Worm (Caenorhabditis elegans) whole organism, L4 larva: ENCODE data around the gene C42C1.19.

Experiments
- D1046.2 ChIP-seq: fragments of 200-800 bp; sonication (Bioruptor generic); IDR thresholded peaks from 2 replicates; pipeline ENCODE4 v1.3.6; 2022; ENCODE audit warnings: missing genetic modification characterization, missing compliant biosample characterization
- F37D6.2 ChIP-seq: sonication (generic microtip); optimal IDR thresholded peaks from 2 replicates; lab custom pipeline; 2016; ENCODE audit warnings: mild to moderate bottlenecking, missing genetic modification characterization, missing compliant biosample characterization
- F49E8.2 ChIP-seq: sonication (generic microtip); optimal IDR thresholded peaks from 2 replicates; lab custom pipeline; 2016; ENCODE audit warnings: missing compliant biosample characterization, mild to moderate bottlenecking, missing genetic modification characterization, borderline replicate concordance
- Y105C5A.15 ChIP-seq: fragments of 200-800 bp; sonication (Bioruptor generic); IDR thresholded peaks from 2 replicates; pipeline ENCODE4 v1.3.6; 2022; ENCODE audit warnings: missing genetic modification characterization, missing compliant biosample characterization
- Y48G9A.11 ChIP-seq: fragments of 200-800 bp; sonication (Bioruptor generic); IDR thresholded peaks from 2 replicates; pipeline ENCODE4 v1.3.6; 2022; ENCODE audit warnings: missing genetic modification reagents, missing genetic modification characterization, missing compliant biosample characterization
- ama-1 ChIP-seq: fragments of 150-350 bp; optimal IDR thresholded peaks from 2 replicates; lab custom pipeline; 2014; ENCODE audit warnings: inconsistent platforms, mixed read lengths
- ceh-20 ChIP-seq: fragments of 200-800 bp; sonication (Bioruptor generic); IDR thresholded peaks from 2 replicates; pipeline ENCODE4 v1.3.6; 2022; ENCODE audit warnings: missing genetic modification reagents, missing genetic modification characterization, missing compliant biosample characterization
- ceh-82 ChIP-seq: sonication (generic microtip); optimal IDR thresholded peaks from 2 replicates; lab custom pipeline; 2017; ENCODE audit warnings: missing biosample characterization, missing genetic modification characterization
- ces-1 ChIP-seq: fragments of 150-350 bp; sonication (generic microtip); optimal IDR thresholded peaks from 4 replicates; lab custom pipeline; 2014; ENCODE audit warnings: missing biosample characterization, missing genetic modification reagents, missing genetic modification characterization
- ctbp-1 ChIP-seq: fragments of 200-800 bp; sonication (Bioruptor generic); IDR thresholded peaks from 2 replicates; pipeline ENCODE4 v1.3.6; 2022; ENCODE audit warnings: missing genetic modification reagents, missing genetic modification characterization, missing compliant biosample characterization
- daf-16 ChIP-seq, 3 experiments: sonication (generic microtip); optimal IDR thresholded peaks; 2 replicates each; lab custom pipeline; 2016 to 2017; ENCODE audit warnings: missing genetic modification characterization in 3 of 3, missing genetic modification reagents in 3 of 3, mild to moderate bottlenecking in 2 of 3, missing compliant biosample characterization in 2 of 3, missing biosample characterization in 1 of 3, moderate library complexity in 1 of 3
- dmd-6 ChIP-seq: fragments of 200-800 bp; sonication (Bioruptor generic); IDR thresholded peaks from 2 replicates; pipeline ENCODE4 v1.3.6; 2022; ENCODE audit warnings: missing genetic modification reagents, missing genetic modification characterization, missing compliant biosample characterization
- dmd-9 ChIP-seq: fragments of 200-800 bp; sonication (Bioruptor generic); IDR thresholded peaks from 2 replicates; pipeline ENCODE4 v1.3.6; 2022; ENCODE audit warnings: missing genetic modification reagents, missing genetic modification characterization, missing compliant biosample characterization
- dpl-1 ChIP-seq: fragments of 150-350 bp; optimal IDR thresholded peaks from 2 replicates; lab custom pipeline; 2014; ENCODE audit warnings: missing biosample characterization, missing genetic modification reagents, missing genetic modification characterization
- dve-1 ChIP-seq: sonication (generic microtip); optimal IDR thresholded peaks from 2 replicates; lab custom pipeline; 2017; ENCODE audit warnings: antibody characterized with exemption, mild to moderate bottlenecking, missing genetic modification characterization, missing compliant biosample characterization; ENCODE audit not compliant: insufficient read depth
- egl-43 ChIP-seq: fragments of 200-800 bp; sonication (Bioruptor generic); IDR thresholded peaks from 2 replicates; pipeline ENCODE4 v1.3.6; 2022; ENCODE audit warnings: missing genetic modification reagents, missing genetic modification characterization, missing compliant biosample characterization
- fos-1 ChIP-seq: fragments of 150-350 bp; optimal IDR thresholded peaks from 2 replicates; lab custom pipeline; 2014; ENCODE audit warnings: missing biosample characterization, missing genetic modification characterization
- hif-1 ChIP-seq, 2 experiments: sonication (generic microtip); optimal IDR thresholded peaks; 2 replicates each; lab custom pipeline; 2016 to 2017; ENCODE audit warnings: missing compliant biosample characterization in 2 of 2, missing genetic modification characterization in 2 of 2, missing genetic modification reagents in 2 of 2, missing genotype in 2 of 2, mild to moderate bottlenecking in 1 of 2
- hmg-1.1 ChIP-seq: fragments of 200-800 bp; sonication (Bioruptor generic); IDR thresholded peaks from 2 replicates; pipeline ENCODE4 v1.3.6; 2022; ENCODE audit warnings: missing genetic modification reagents, missing genetic modification characterization, missing compliant biosample characterization
- lin-29 ChIP-seq: fragments of 200-800 bp; sonication (Bioruptor generic); IDR thresholded peaks from 2 replicates; pipeline ENCODE4 v1.3.6; 2022; ENCODE audit warnings: missing genetic modification reagents, missing genetic modification characterization, missing compliant biosample characterization
- lin-38 ChIP-seq: fragments of 200-800 bp; sonication (Bioruptor generic); IDR thresholded peaks from 2 replicates; pipeline ENCODE4 v1.3.6; 2022; ENCODE audit warnings: missing genetic modification reagents, missing genetic modification characterization, missing compliant biosample characterization
- lsy-2 ChIP-seq, 2 experiments: fragments of 150-350 bp in 1 of 2; sonication (generic microtip) in 1 of 2; optimal IDR thresholded peaks; 2 replicates each; lab custom pipeline; 2014 to 2017; ENCODE audit warnings: missing biosample characterization in 2 of 2, missing genetic modification characterization in 2 of 2
- madf-5 ChIP-seq, 2 experiments: fragments of 200-800 bp; sonication (Bioruptor generic); IDR thresholded peaks; 2 replicates each; pipeline ENCODE4 v1.3.6; 2022; ENCODE audit warnings: missing compliant biosample characterization in 2 of 2, missing genetic modification characterization in 2 of 2
- mdl-1 ChIP-seq, 2 experiments: fragments of 150-350 bp in 1 of 2; sonication (generic microtip) in 1 of 2; optimal IDR thresholded peaks; 2 replicates each; lab custom pipeline; 2014 to 2017; ENCODE audit warnings: missing biosample characterization in 2 of 2, missing genetic modification characterization in 2 of 2
- mdt-29 ChIP-seq: fragments of 200-800 bp; sonication (Bioruptor generic); IDR thresholded peaks from 2 replicates; pipeline ENCODE4 v1.3.6; 2022; ENCODE audit warnings: missing genetic modification reagents, missing genetic modification characterization, missing compliant biosample characterization
- mep-1 ChIP-seq: fragments of 150-350 bp; sonication (generic microtip); optimal IDR thresholded peaks from 3 replicates; lab custom pipeline; 2014; ENCODE audit warnings: missing biosample characterization, missing genetic modification characterization
- mes-2 ChIP-seq: sonication (generic microtip); optimal IDR thresholded peaks from 2 replicates; lab custom pipeline; 2016; ENCODE audit warnings: missing genotype, mild to moderate bottlenecking, missing genetic modification characterization, missing compliant biosample characterization; ENCODE audit not compliant: poor library complexity, severe bottlenecking
- nhr-102 ChIP-seq: sonication (generic microtip); optimal IDR thresholded peaks from 2 replicates; lab custom pipeline; 2016; ENCODE audit warnings: mild to moderate bottlenecking, missing genetic modification characterization, moderate library complexity, missing compliant biosample characterization
- nhr-11 ChIP-seq: fragments of 150-350 bp; optimal IDR thresholded peaks from 2 replicates; lab custom pipeline; 2014; ENCODE audit warnings: missing biosample characterization, missing genetic modification characterization
- nhr-111 ChIP-seq: fragments of 200-800 bp; sonication (Bioruptor generic); optimal IDR thresholded peaks from 2 replicates; lab custom pipeline; 2018; ENCODE audit warnings: mild to moderate bottlenecking, missing genetic modification characterization, missing compliant biosample characterization
- nhr-28 ChIP-seq: fragments of 150-350 bp; optimal IDR thresholded peaks from 2 replicates; lab custom pipeline; 2014; ENCODE audit warnings: missing biosample characterization, missing genetic modification characterization
- pha-4 ChIP-seq, 2 experiments: fragments of 150-350 bp in 1 of 2; fragments of 200-800 bp in 1 of 2; sonication (Bioruptor generic) in 1 of 2; IDR thresholded peaks in 1 of 2; optimal IDR thresholded peaks in 1 of 2; 2 replicates each; pipeline versions ENCODE4 v1.3.6 to Lab custom; 2014 to 2022; ENCODE audit warnings: missing genetic modification characterization in 2 of 2, missing genetic modification reagents in 2 of 2, missing biosample characterization in 1 of 2, missing compliant biosample characterization in 1 of 2
- pqm-1 ChIP-seq: sonication (generic microtip); optimal IDR thresholded peaks from 2 replicates; lab custom pipeline; 2017; ENCODE audit warnings: missing biosample characterization, missing genetic modification characterization
- rbr-2 ChIP-seq: sonication (generic microtip); optimal IDR thresholded peaks from 2 replicates; lab custom pipeline; 2016; ENCODE audit warnings: missing genotype, missing genetic modification characterization, missing compliant biosample characterization
- sdz-12 ChIP-seq: fragments of 200-800 bp; sonication (Bioruptor generic); optimal IDR thresholded peaks from 2 replicates; lab custom pipeline; 2018; ENCODE audit warnings: mild to moderate bottlenecking, missing genetic modification characterization, missing compliant biosample characterization
- spr-3 ChIP-seq: fragments of 200-800 bp; sonication (Bioruptor generic); optimal IDR thresholded peaks from 2 replicates; lab custom pipeline; 2018; ENCODE audit warnings: mild to moderate bottlenecking, missing genetic modification characterization, missing compliant biosample characterization
- unc-62 ChIP-seq, 3 experiments: fragments of 150-350 bp in 1 of 3; sonication (generic microtip); optimal IDR thresholded peaks in 2 of 3; peaks in 1 of 3; 1 replicate in 1 of 3; 2 replicates in 2 of 3; lab custom pipeline; 2014 to 2017; ENCODE audit warnings: missing biosample characterization in 3 of 3, missing genetic modification characterization in 3 of 3, missing genetic modification reagents in 3 of 3, missing genotype in 1 of 3
- zip-11 ChIP-seq: fragments of 200-800 bp; sonication (Bioruptor generic); IDR thresholded peaks from 2 replicates; pipeline ENCODE4 v1.3.6; 2022; ENCODE audit warnings: missing genetic modification characterization, missing compliant biosample characterization
- zip-2 ChIP-seq: fragments of 150-350 bp; optimal IDR thresholded peaks from 2 replicates; lab custom pipeline; 2014; ENCODE audit warnings: missing biosample characterization, missing genetic modification characterization
- ztf-11 ChIP-seq: fragments of 150-350 bp; optimal IDR thresholded peaks from 2 replicates; lab custom pipeline; 2014; ENCODE audit warnings: missing biosample characterization, missing genetic modification characterization
- ztf-7 ChIP-seq: fragments of 150-350 bp; optimal IDR thresholded peaks from 2 replicates; lab custom pipeline; 2014; ENCODE audit warnings: missing biosample characterization, missing genetic modification characterization

Gene C42C1.19

DNA sequence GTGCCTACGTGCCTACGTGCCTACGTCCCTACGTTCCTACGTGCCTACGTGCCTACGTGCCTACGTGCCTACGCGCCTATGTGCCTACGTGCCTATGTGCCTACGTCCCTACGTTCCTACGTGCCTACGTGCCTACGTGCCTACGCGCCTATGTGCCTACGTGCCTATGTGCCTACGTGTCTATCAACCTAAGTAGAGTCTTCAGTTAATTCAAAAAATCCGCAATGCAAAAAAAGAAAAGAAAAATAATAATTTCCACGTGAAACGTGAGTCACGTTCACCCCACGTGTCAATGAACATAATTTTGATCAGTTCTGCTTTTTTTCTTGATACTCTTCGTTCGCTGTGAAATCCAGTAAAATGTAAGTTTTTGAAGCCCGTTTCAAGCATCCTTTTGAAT, 44.4 kb downstream of the C42C1.19 start, which contains the start of gene F19B6.3:
Gene F19B6.3 (plus strand): TSS at position 301 of the 400 bp plus-strand sequence.
- TF ChIP-seq egl-43, result 0 out of 2 replicates have a peak, but pooled peaks have one; percentile 9

DNA sequence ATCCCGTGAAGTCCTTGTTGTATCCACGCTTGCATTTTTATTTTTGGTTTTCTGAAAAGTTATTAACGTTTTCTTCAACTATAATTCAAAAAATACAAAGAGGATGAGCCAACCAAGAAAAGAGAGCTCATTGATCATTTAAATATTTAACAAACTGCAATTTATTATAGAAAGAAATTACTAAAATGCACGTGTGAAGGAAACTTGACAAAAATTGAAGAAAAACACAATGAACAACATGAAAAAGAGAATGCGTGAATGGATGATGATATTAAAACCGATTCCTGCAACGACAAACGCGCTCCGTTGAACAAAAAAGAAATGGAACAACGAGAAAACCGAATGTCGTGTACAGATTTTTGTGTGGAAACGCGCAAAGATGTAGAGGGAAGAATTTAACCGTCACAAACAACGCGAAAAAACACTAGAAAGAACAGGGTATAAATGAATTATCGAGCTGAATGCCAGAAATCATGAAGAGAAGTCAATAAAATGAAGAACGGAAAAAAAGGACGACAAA, 48.4 kb downstream of the C42C1.19 start, which contains the start of gene ufd-1:
Gene ufd-1 (minus strand): TSS at position 51 of the 520 bp plus-strand sequence.
- peak; percentile 51 for TF ChIP-seq mep-1 (tag; lab: Kevin White, UChicago)
- TF ChIP-seq ceh-20, result no peak
- TF ChIP-seq ztf-7, result no peak
- TF ChIP-seq ama-1 (lab: Kevin White, UChicago), result peak; percentile 29
- TF ChIP-seq pqm-1 (tag; lab: Kevin White, UChicago), result no peak
- TF ChIP-seq ceh-82, result no peak
- no peak for TF ChIP-seq ctbp-1
- no peak for TF ChIP-seq sdz-12 (GFP tag; lab: Kevin White, UChicago)
- TF ChIP-seq mes-2 (tag; lab: Kevin White, UChicago), result peak; percentile 37
- TF ChIP-seq F49E8.2, result no peak
- TF ChIP-seq nhr-28 (tag; lab: Kevin White, UChicago), result peak; percentile 58
- no peak for TF ChIP-seq Y105C5A.15
- TF ChIP-seq nhr-102 (tag; lab: Kevin White, UChicago), result no peak
- TF ChIP-seq F37D6.2 (tag; lab: Kevin White, UChicago), result no peak
- peak; percentile 42 for TF ChIP-seq lin-38 (GFP tag; lab: Robert Waterston, UW)
- no peak for TF ChIP-seq nhr-111 (GFP tag; lab: Kevin White, UChicago)
- TF ChIP-seq dpl-1 (GFP tag; lab: Kevin White, UChicago), result peak; percentile 13
- TF ChIP-seq Y48G9A.11, result no peak
- no peak for TF ChIP-seq lin-29 (GFP tag; lab: Robert Waterston, UW)
- TF ChIP-seq nhr-11 (tag; lab: Kevin White, UChicago), result no peak
- TF ChIP-seq zip-11, result no peak

DNA sequence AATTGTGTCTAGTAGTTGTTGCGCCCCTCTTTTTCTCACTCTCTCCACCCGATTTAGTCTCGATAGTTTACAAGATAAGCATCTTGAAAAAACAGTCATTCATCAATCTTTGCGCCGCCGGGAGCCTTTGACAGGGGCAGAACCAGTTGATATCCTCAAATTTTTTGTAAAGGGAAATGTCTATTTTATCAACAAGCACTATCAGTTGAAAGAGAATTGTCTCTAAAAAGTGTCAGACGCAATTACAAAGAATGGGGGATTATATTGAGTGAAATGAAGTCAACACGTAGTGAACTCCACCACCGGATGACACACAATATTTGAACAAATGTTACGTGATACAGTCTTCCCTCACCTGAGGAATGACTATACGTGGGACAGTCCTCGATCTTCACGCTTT, 51.6 kb downstream of the C42C1.19 start:
- TF ChIP-seq dmd-6 (GFP tag; lab: Robert Waterston, UW), result peak; percentile 42; the same call in 1 of the 2 replicates
- peak; percentile 17 for TF ChIP-seq dve-1 (tag; lab: Kevin White, UChicago)
- no peak for TF ChIP-seq D1046.2 (GFP tag; lab: Robert Waterston, UW)
- TF ChIP-seq nhr-28 (tag; lab: Kevin White, UChicago), result peak; percentile 18
- peak in 1 of 2 experiments; percentile 61; a peak in 1 of 4 replicates for TF ChIP-seq madf-5 (GFP tag; IDR thresholded peaks at IDR 0.05; lab: Robert Waterston, UW)

DNA sequence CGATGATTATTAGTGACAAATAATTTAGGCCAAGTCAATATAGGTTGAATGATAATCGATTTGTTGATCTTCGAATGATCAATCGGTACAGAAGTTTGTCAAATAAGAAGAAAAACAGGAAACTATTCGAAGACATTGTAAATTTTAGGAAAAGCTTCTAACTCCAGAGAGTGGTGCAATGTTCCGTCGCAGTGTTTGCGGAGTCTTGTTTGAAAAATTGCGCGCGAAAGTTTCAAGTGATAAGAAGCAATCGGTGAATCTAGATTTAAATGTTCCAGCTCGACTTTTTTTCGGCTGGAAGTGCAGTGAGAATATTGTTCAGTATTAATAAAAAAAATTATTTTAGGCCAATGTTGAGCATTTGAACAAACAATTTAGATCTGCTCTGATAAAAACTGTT, 52.2 kb downstream of the C42C1.19 start:
- TF ChIP-seq pha-4 (GFP tag; IDR thresholded peaks at IDR 0.05; lab: Robert Waterston, UW) (no peak), pha-4 (tag; optimal IDR thresholded peaks at IDR 0.05; lab: Kevin White, UChicago) (no peak), mes-2 (tag; lab: Kevin White, UChicago) (peak; percentile 14), mep-1 (tag; lab: Kevin White, UChicago) (no peak), lsy-2 (tag; optimal IDR thresholded peaks at IDR 0.05; lab: Kevin White, UChicago) (peak in 1 of 2 experiments; percentile 15), daf-16 (GFP tag; optimal IDR thresholded peaks at IDR 0.05; lab: Kevin White, UChicago) (no peak), daf-16 (tag; optimal IDR thresholded peaks at IDR 0.05; lab: Kevin White, UChicago) (peak; percentile 29), dpl-1 (GFP tag; lab: Kevin White, UChicago) (peak; percentile 79)

DNA sequence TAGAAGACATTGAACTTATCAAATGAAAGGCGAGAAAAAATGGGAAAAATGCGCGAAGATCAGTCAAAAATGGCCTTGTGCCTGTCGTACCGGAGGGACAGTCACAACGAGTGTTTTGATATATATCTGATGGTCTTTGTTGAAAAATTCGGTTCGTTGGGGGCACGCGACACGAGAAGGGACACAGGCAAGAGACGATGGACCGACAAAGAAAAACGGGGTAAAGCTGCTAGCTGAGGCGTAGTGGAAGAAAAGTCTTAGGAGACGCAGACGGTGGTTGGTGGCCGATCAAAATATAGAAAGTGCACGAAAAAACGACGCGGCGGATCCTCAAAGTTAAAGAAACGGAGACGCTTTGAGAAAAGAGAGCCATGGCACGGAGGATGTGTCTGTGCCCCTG, 52.7 kb downstream of the C42C1.19 start:
- no peak for TF ChIP-seq ces-1 (GFP tag; lab: Kevin White, UChicago)
- TF ChIP-seq mdt-29 (GFP tag; lab: Robert Waterston, UW), result no peak
- TF ChIP-seq hmg-1.1 (GFP tag; lab: Robert Waterston, UW), result peak; percentile 54; the same call in 1 of the 2 replicates
- no peak for TF ChIP-seq fos-1 (tag; lab: Kevin White, UChicago)
- no peak for TF ChIP-seq egl-43
- peak in 1 of 2 experiments; percentile 42 for TF ChIP-seq daf-16 (GFP tag; optimal IDR thresholded peaks at IDR 0.05; lab: Kevin White, UChicago)
- TF ChIP-seq daf-16 (tag; optimal IDR thresholded peaks at IDR 0.05; lab: Kevin White, UChicago), result no peak
- peak in 1 of 2 experiments; percentile 68 for TF ChIP-seq unc-62 (GFP tag; optimal IDR thresholded peaks at IDR 0.05 in 1 of 2; lab: Kevin White, UChicago)
- TF ChIP-seq unc-62 (tag; optimal IDR thresholded peaks at IDR 0.05; lab: Kevin White, UChicago), result no peak
- TF ChIP-seq dmd-9 (GFP tag; lab: Robert Waterston, UW), result 0 out of 2 replicates have a peak, but pooled peaks have one; percentile 10
- peak; percentile 10 for TF ChIP-seq rbr-2 (tag; lab: Kevin White, UChicago)
- peak in 1 of 2 experiments; percentile 28 for TF ChIP-seq hif-1 (tag; optimal IDR thresholded peaks at IDR 0.05; lab: Kevin White, UChicago)
- TF ChIP-seq mdl-1 (tag; optimal IDR thresholded peaks at IDR 0.05; lab: Kevin White, UChicago), result peak in 1 of 2 experiments; percentile 26
- no peak for TF ChIP-seq ztf-11 (tag; lab: Kevin White, UChicago)
- TF ChIP-seq zip-2 (tag; lab: Kevin White, UChicago), result no peak
- no peak for TF ChIP-seq spr-3
